Worm (Caenorhabditis elegans) whole organism, late embryonic: Measurements from ENCODE around the gene col-43.

Experiments
- ahr-1 ChIP-seq: sonication (generic microtip); optimal IDR thresholded peaks from 2 replicates; lab custom pipeline; 2016; ENCODE audit warnings: missing genetic modification characterization, missing compliant biosample characterization
- ceh-31 ChIP-seq: sonication (generic microtip); optimal IDR thresholded peaks from 2 replicates; lab custom pipeline; 2016; ENCODE audit warnings: missing genetic modification characterization, missing compliant biosample characterization
- che-1 ChIP-seq: sonication (generic microtip); optimal IDR thresholded peaks from 2 replicates; lab custom pipeline; 2016; ENCODE audit warnings: mild to moderate bottlenecking, missing genetic modification characterization, missing compliant biosample characterization
- dmd-4 ChIP-seq: sonication (generic microtip); optimal IDR thresholded peaks from 2 replicates; lab custom pipeline; 2016; ENCODE audit warnings: borderline replicate concordance, missing genetic modification characterization, missing compliant biosample characterization
- fkh-10 ChIP-seq: fragments of 150-350 bp; optimal IDR thresholded peaks from 2 replicates; lab custom pipeline; 2014; ENCODE audit warnings: missing biosample characterization, missing genetic modification reagents, missing genetic modification characterization
- hlh-15 ChIP-seq: sonication (generic microtip); optimal IDR thresholded peaks from 2 replicates; lab custom pipeline; 2016; ENCODE audit warnings: missing genetic modification characterization, missing compliant biosample characterization
- lin-11 ChIP-seq: fragments of 200-800 bp; sonication (Bioruptor generic); optimal IDR thresholded peaks from 2 replicates; lab custom pipeline; 2018; ENCODE audit warnings: mild to moderate bottlenecking, missing genetic modification characterization, missing compliant biosample characterization
- pros-1 ChIP-seq: fragments of 150-350 bp; optimal IDR thresholded peaks from 2 replicates; lab custom pipeline; 2014; ENCODE audit warnings: missing biosample characterization, missing genetic modification reagents, missing genetic modification characterization
- tbx-2 ChIP-seq: sonication (generic microtip); optimal IDR thresholded peaks from 2 replicates; lab custom pipeline; 2016; ENCODE audit warnings: missing genetic modification characterization, missing compliant biosample characterization

DNA sequence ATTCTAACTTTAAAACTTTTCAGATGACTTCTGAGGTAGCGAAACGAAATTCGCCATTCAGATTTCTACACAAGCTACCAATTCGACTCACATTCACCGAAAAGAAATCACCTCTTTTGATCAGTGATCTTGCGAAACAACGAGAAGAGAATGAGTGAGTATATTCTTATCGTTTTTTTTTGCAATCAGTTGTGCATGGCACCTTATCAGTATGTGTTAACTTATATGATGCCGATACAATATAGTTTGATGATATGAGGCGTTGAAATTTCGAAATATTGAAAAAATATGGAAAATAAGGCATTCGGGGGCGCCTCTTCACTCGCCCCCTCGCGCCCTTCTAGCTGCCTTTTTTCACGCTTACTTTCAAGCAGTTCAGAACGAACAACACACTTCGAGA is 32.8 kb downstream of the col-43 start:
- no peak for TF ChIP-seq fkh-10 (GFP tag; lab: Kevin White, UChicago)
- no peak for TF ChIP-seq che-1
- no peak for TF ChIP-seq lin-11
- TF ChIP-seq hlh-15 (tag; lab: Kevin White, UChicago): no peak
- TF ChIP-seq pros-1 (tag; lab: Kevin White, UChicago): no peak
- no peak for TF ChIP-seq tbx-2 (tag; lab: Kevin White, UChicago)
- TF ChIP-seq ceh-31 (tag; lab: Kevin White, UChicago): no peak
- no peak for TF ChIP-seq ahr-1 (tag; lab: Kevin White, UChicago)
- no peak for TF ChIP-seq dmd-4
